Worm (Caenorhabditis elegans) whole organism, L4/young adult: ENCODE data around the gene clec-215.

Experiments
- W03F9.2 ChIP-seq: fragments of 150-350 bp; optimal IDR thresholded peaks from 2 replicates; lab custom pipeline; 2014; ENCODE audit warnings: missing biosample characterization, missing genetic modification characterization
- dao-5 ChIP-seq: sonication (generic microtip); optimal IDR thresholded peaks from 2 replicates; lab custom pipeline; 2016; ENCODE audit warnings: missing genotype, missing genetic modification characterization, moderate library complexity, missing compliant biosample characterization
- him-1 ChIP-seq: sonication (generic microtip); optimal IDR thresholded peaks from 2 replicates; lab custom pipeline; 2016; ENCODE audit warnings: missing genotype, missing genetic modification reagents, missing genetic modification characterization, missing compliant biosample characterization

The clec-215 gene

DNA sequence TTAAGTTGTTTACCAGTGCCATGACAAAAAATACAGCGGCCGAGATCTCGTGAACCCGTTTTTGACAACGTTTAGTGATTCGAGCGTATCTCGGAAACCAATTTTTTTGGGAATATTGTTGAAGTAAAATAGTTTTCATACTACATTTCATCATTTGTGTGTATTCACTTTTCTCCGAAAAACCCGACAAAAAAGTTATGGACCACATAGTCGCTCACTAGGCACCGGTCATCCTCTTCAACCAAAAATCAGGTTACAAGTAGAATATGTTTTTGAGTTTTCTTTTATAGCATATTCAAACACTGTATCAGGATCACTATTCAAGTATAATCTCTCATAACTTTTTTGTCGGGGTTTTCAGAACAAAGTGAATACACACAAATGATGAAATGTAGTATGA, 29.6 kb downstream of the clec-215 start:
- TF ChIP-seq dao-5 (tag; lab: Kevin White, UChicago) (no peak), W03F9.2 (no peak), him-1 (tag; lab: Kevin White, UChicago) (no peak)

- TF ChIP-seq W03F9.2 (no peak), dao-5 (tag; lab: Kevin White, UChicago) (no peak), him-1 (tag; lab: Kevin White, UChicago) (no peak)
Measured at ce11 chrV:7643416-7643815, 31.3 kb downstream of the clec-215 start, which contains the start of gene F07C4.11. Gene F07C4.11, minus strand, starts transcription at chrV:7643516.

DNA sequence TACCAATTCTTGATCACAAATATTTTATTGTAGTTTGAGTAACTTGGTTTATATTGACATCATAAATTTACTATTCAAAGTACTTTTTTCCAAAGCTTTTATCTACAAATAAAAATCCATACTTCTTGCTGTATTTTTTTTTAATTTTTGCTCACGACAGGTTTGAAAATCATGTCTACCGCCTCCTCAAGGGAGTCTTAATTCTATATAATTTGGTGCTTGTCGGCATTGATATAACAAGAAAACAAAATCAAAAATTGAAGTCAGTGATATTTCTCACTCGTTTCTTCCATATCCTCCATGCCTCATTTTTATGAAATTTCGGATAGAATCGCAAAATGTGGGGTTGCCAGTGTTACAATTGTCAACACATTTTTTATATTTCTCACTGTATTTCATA, 33.3 kb downstream of the clec-215 start, which contains the start of gene str-47:
TSS of gene str-47 (plus strand) at position 301 of the 400 bp plus-strand sequence.
- no peak for TF ChIP-seq him-1 (tag; lab: Kevin White, UChicago)
- no peak for TF ChIP-seq W03F9.2
- no peak for TF ChIP-seq dao-5 (tag; lab: Kevin White, UChicago)

ce11 chrV:7647147-7647546, 35.0 kb downstream of the clec-215 start:
- TF ChIP-seq W03F9.2 (no peak), dao-5 (tag; lab: Kevin White, UChicago) (no peak), him-1 (tag; lab: Kevin White, UChicago) (no peak)

- TF ChIP-seq dao-5 (tag; lab: Kevin White, UChicago), result no peak
- TF ChIP-seq him-1 (tag; lab: Kevin White, UChicago), result no peak
- TF ChIP-seq W03F9.2, result no peak
Measured at ce11 chrV:7649963-7650362, 37.8 kb downstream of the clec-215 start.

DNA sequence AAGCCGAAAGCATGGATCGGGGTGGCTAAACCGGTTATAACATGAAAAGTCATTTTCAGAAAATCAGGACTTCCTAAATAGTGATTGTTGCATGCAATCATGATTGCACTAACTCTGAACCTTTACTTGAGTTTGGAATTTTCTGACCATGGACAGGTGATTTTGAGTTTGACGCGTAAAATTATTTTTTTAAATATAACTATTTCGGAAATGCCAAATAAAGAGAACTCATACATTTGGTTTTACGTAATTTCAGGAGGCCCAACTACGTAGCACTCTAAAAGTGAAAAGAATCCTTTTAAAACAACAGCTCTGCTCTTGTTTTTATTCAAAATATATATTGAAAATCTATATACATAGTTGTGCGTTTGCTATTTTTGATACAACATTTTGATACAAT, 39.6 kb downstream of the clec-215 start, which contains the start of gene srh-234:
TSS of gene srh-234 (minus strand) at position 101 of the 400 bp plus-strand sequence.
- no peak for TF ChIP-seq him-1 (tag; lab: Kevin White, UChicago)
- TF ChIP-seq W03F9.2, result no peak
- TF ChIP-seq dao-5 (tag; lab: Kevin White, UChicago), result no peak

- no peak for TF ChIP-seq W03F9.2
- no peak for TF ChIP-seq dao-5 (tag; lab: Kevin White, UChicago)
- no peak for TF ChIP-seq him-1 (tag; lab: Kevin White, UChicago)
Measured at ce11 chrV:7653567-7653966, 41.4 kb downstream of the clec-215 start, which contains the start of gene srh-200. Gene srh-200, minus strand, starts transcription at chrV:7653667.
